Worm (Caenorhabditis elegans): Measurements from ENCODE around the gene sfxn-1.3.

sfxn-1.3 gene

ce11 chrV:15726610-15727009, at the start of gene sfxn-1.3, which contains the start of gene irld-57:
sfxn-1.3 (plus strand) TSS chrV:15726841.
irld-57 (minus strand) TSS chrV:15726710.
- TF ChIP-seq nhr-20 (tag; optimal IDR thresholded peaks at IDR 0.05) (no peak), nhr-76 (tag; optimal IDR thresholded peaks at IDR 0.05) (no peak), ceh-63 (GFP tag; optimal IDR thresholded peaks at IDR 0.05) (no peak), lin-15B (tag; optimal IDR thresholded peaks at IDR 0.05) (no peak), ztf-4 (tag; optimal IDR thresholded peaks at IDR 0.05) (no peak), ceh-82 (tag; optimal IDR thresholded peaks at IDR 0.05) (no peak), nhr-19 (GFP tag; conservative IDR thresholded peaks at IDR 0.05) (no peak), efl-3 (GFP tag; optimal IDR thresholded peaks at IDR 0.05) (no peak), ama-1 (optimal IDR thresholded peaks at IDR 0.05) (no peak), sup-37 (GFP tag; optimal IDR thresholded peaks at IDR 0.05) (no peak), nhr-11 (tag; optimal IDR thresholded peaks at IDR 0.05) (no peak), nhr-47 (tag; optimal IDR thresholded peaks at IDR 0.05) (no peak), isw-1 (GFP tag; IDR thresholded peaks at IDR 0.05) (no peak), zag-1 (tag; optimal IDR thresholded peaks at IDR 0.05) (no peak)

DNA sequence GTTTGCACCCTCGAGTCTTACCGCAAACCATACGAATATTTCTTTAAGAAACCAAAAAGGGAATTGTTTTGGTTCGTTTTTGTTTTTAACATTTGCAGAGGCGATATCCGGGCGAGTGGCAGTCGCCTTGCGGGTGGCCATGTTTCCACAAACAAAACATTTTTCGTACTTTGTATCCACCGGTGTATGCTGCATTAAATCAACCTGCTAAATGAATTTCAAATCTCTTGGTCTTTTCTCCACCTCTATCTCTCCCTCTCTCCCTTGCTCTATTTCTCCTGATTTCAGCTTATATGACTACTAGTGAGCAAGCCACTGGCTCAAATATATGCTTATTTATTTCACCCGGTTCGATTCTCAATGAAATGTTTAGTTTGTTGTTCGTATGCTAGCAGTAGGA, 49.4 kb upstream of the sfxn-1.3 start, which contains the start of gene nhr-52:
nhr-52 (plus strand) TSS at position 301 of the 400 bp plus-strand sequence.
- TF ChIP-seq tbx-2 (tag; optimal IDR thresholded peaks at IDR 0.05) (no peak), unc-30 (tag; optimal IDR thresholded peaks at IDR 0.05) (no peak), alr-1 (tag; optimal IDR thresholded peaks at IDR 0.05; ENCODE audit: borderline replicate concordance) (no peak), nhr-71 (tag; optimal IDR thresholded peaks at IDR 0.05) (no peak), fkh-8 (tag; optimal IDR thresholded peaks at IDR 0.05) (no peak), fkh-4 (tag; optimal IDR thresholded peaks at IDR 0.05; ENCODE audit: borderline replicate concordance) (no peak), unc-62 (GFP tag; optimal IDR thresholded peaks at IDR 0.05) (no peak), blmp-1 (tag; optimal IDR thresholded peaks at IDR 0.05) (no peak), ceh-8 (GFP tag; optimal IDR thresholded peaks at IDR 0.05) (no peak), pag-3 (tag; optimal IDR thresholded peaks at IDR 0.05; ENCODE audit: borderline replicate concordance, insufficient read depth) (no peak), swsn-7 (tag; optimal IDR thresholded peaks at IDR 0.05) (no peak), nhr-84 (tag; optimal IDR thresholded peaks at IDR 0.05) (no peak), ceh-90 (tag; optimal IDR thresholded peaks at IDR 0.05) (no peak), fkh-10 (GFP tag; optimal IDR thresholded peaks at IDR 0.05) (no peak), ama-1 (optimal IDR thresholded peaks at IDR 0.05) (no peak), sox-4 (tag; optimal IDR thresholded peaks at IDR 0.05) (no peak)

DNA sequence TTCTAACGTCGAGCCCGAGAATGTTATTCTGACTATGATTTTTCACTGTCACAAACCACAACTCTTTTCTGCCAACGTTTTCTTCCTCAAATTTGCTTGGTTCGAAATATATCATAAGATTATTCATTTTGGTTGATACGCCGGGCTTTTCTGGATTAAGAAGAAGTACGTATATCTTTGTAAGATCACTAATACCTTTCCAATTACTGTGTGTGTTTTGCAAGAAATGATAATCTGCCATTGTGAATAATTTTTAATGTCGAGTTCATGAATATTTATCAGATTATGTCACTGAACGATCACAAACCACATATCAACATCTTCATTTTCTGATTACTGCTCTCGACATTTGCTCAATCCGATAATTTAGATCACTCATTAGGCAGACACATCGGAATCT, 41.0 kb upstream of the sfxn-1.3 start, which contains the start of gene nhr-196:
nhr-196 (plus strand) TSS at position 118 of the 400 bp plus-strand sequence.
- TF ChIP-seq jun-1 (tag; optimal IDR thresholded peaks at IDR 0.05): no peak
- no peak for TF ChIP-seq swsn-7 (tag; optimal IDR thresholded peaks at IDR 0.05)
- TF ChIP-seq fkh-8 (tag; optimal IDR thresholded peaks at IDR 0.05): peak; percentile 66
- TF ChIP-seq hlh-17 (GFP tag; optimal IDR thresholded peaks at IDR 0.05; ENCODE audit: borderline replicate concordance): no peak
- TF ChIP-seq ceh-8 (GFP tag; optimal IDR thresholded peaks at IDR 0.05): no peak
- no peak for TF ChIP-seq nhr-237 (tag; optimal IDR thresholded peaks at IDR 0.05)
- no peak for TF ChIP-seq Y116A8C.19 (tag; optimal IDR thresholded peaks at IDR 0.05; ENCODE audit: borderline replicate concordance)
- no peak for TF ChIP-seq nhr-20 (tag; optimal IDR thresholded peaks at IDR 0.05)
- peak; percentile 49 for TF ChIP-seq nhr-47 (tag; optimal IDR thresholded peaks at IDR 0.05)
- no peak for TF ChIP-seq mdl-1 (tag; optimal IDR thresholded peaks at IDR 0.05)
- TF ChIP-seq egl-13 (tag; optimal IDR thresholded peaks at IDR 0.05): no peak
- peak; percentile 80 for TF ChIP-seq pax-3 (tag; optimal IDR thresholded peaks at IDR 0.05)
- TF ChIP-seq dsc-1 (tag; optimal IDR thresholded peaks at IDR 0.05): peak; percentile 98
- TF ChIP-seq lin-39 (tag; optimal IDR thresholded peaks at IDR 0.05): no peak
- TF ChIP-seq unc-62 (GFP tag; optimal IDR thresholded peaks at IDR 0.05): no peak
- no peak for TF ChIP-seq ces-1 (GFP tag; optimal IDR thresholded peaks at IDR 0.05)
- TF ChIP-seq lsy-2 (tag; optimal IDR thresholded peaks at IDR 0.05): no peak
- no peak for TF ChIP-seq lin-35 (GFP tag; optimal IDR thresholded peaks at IDR 0.05)
- no peak for TF ChIP-seq nhr-11 (tag; optimal IDR thresholded peaks at IDR 0.05)
- no peak for TF ChIP-seq C34B4.2 (tag; optimal IDR thresholded peaks at IDR 0.05)
- peak; percentile 24 for TF ChIP-seq fkh-4 (tag; optimal IDR thresholded peaks at IDR 0.05; ENCODE audit: borderline replicate concordance)
- no peak for TF ChIP-seq nhr-28 (tag; optimal IDR thresholded peaks at IDR 0.05)
- TF ChIP-seq lin-13 (GFP tag; optimal IDR thresholded peaks at IDR 0.05): no peak
- TF ChIP-seq ceh-63 (GFP tag; optimal IDR thresholded peaks at IDR 0.05): no peak
- no peak for TF ChIP-seq nhr-12 (tag; optimal IDR thresholded peaks at IDR 0.05)
- no peak for TF ChIP-seq nhr-85 (tag)
- TF ChIP-seq blmp-1 (tag; optimal IDR thresholded peaks at IDR 0.05): no peak
- TF ChIP-seq sptf-1 (tag; optimal IDR thresholded peaks at IDR 0.05): no peak
- TF ChIP-seq fos-1 (tag; optimal IDR thresholded peaks at IDR 0.05): no peak
- TF ChIP-seq mab-9 (GFP tag; IDR thresholded peaks at IDR 0.05): no peak
- TF ChIP-seq fkh-10 (GFP tag; optimal IDR thresholded peaks at IDR 0.05): no peak
